Worm (Caenorhabditis elegans) whole organism, L4 larva: ENCODE measurements around the gene cnc-7.
A peak's percentile ranks its signal among the peaks of the same experiment; 100 is the strongest.

Experiments
- D1046.2 ChIP-seq: fragments of 200-800 bp; sonication (Bioruptor generic); IDR thresholded peaks from 2 replicates; pipeline ENCODE4 v1.3.6; 2022; ENCODE audit warnings: missing genetic modification characterization, missing compliant biosample characterization
- F10B5.3 ChIP-seq: sonication (generic microtip); optimal IDR thresholded peaks from 2 replicates; lab custom pipeline; 2016; ENCODE audit warnings: mild to moderate bottlenecking, missing genetic modification characterization, missing compliant biosample characterization
- F26F4.8 ChIP-seq: fragments of 200-800 bp; sonication (Bioruptor generic); conservative IDR thresholded peaks from 2 replicates; pipeline ENCODE4 v1.3.6; 2022; ENCODE audit warnings: missing genetic modification characterization, missing compliant biosample characterization
- F44E2.7 ChIP-seq: fragments of 200-800 bp; sonication (Bioruptor generic); IDR thresholded peaks from 2 replicates; pipeline ENCODE4 v2.1.2; 2022; ENCODE audit warnings: missing genetic modification characterization, missing compliant biosample characterization
- F49E8.2 ChIP-seq: sonication (generic microtip); optimal IDR thresholded peaks from 2 replicates; lab custom pipeline; 2016; ENCODE audit warnings: missing compliant biosample characterization, mild to moderate bottlenecking, missing genetic modification characterization, borderline replicate concordance
- T20F7.1 ChIP-seq: fragments of 200-800 bp; sonication (Bioruptor generic); optimal IDR thresholded peaks from 2 replicates; lab custom pipeline; 2018; ENCODE audit warnings: mild to moderate bottlenecking, missing genetic modification characterization, missing compliant biosample characterization
- T26A8.4 ChIP-seq: fragments of 200-800 bp; sonication (Bioruptor generic); IDR thresholded peaks from 2 replicates; pipeline ENCODE4 v1.3.6; 2022; ENCODE audit warnings: missing genetic modification characterization, missing compliant biosample characterization
- Y105C5A.15 ChIP-seq: fragments of 200-800 bp; sonication (Bioruptor generic); IDR thresholded peaks from 2 replicates; pipeline ENCODE4 v1.3.6; 2022; ENCODE audit warnings: missing genetic modification characterization, missing compliant biosample characterization
- Y5F2A.4 ChIP-seq: fragments of 200-800 bp; sonication (Bioruptor generic); optimal IDR thresholded peaks from 2 replicates; lab custom pipeline; 2018; ENCODE audit warnings: mild to moderate bottlenecking, missing genetic modification characterization, missing compliant biosample characterization
- Y75B8A.6 ChIP-seq: fragments of 200-800 bp; sonication (Bioruptor generic); IDR thresholded peaks from 2 replicates; pipeline ENCODE4 v1.3.6; 2022; ENCODE audit warnings: missing genetic modification reagents, missing genetic modification characterization, missing compliant biosample characterization
- aha-1 ChIP-seq: fragments of 150-350 bp; peaks from one replicate; lab custom pipeline; 2014; ENCODE audit warnings: missing biosample characterization, missing genetic modification characterization
- ama-1 ChIP-seq: fragments of 150-350 bp; optimal IDR thresholded peaks from 2 replicates; lab custom pipeline; 2014; ENCODE audit warnings: inconsistent platforms, mixed read lengths
- ceh-20 ChIP-seq: fragments of 200-800 bp; sonication (Bioruptor generic); IDR thresholded peaks from 2 replicates; pipeline ENCODE4 v1.3.6; 2022; ENCODE audit warnings: missing genetic modification reagents, missing genetic modification characterization, missing compliant biosample characterization
- ceh-32 ChIP-seq: sonication (generic microtip); optimal IDR thresholded peaks from 2 replicates; lab custom pipeline; 2016; ENCODE audit warnings: mild to moderate bottlenecking, missing genetic modification characterization, missing compliant biosample characterization; ENCODE audit not compliant: poor library complexity
- ceh-44 ChIP-seq: fragments of 200-800 bp; sonication (Bioruptor generic); IDR thresholded peaks from 2 replicates; pipeline ENCODE4 v1.3.6; 2022; ENCODE audit warnings: missing genetic modification reagents, missing genetic modification characterization, missing compliant biosample characterization
- ceh-82 ChIP-seq: sonication (generic microtip); optimal IDR thresholded peaks from 2 replicates; lab custom pipeline; 2017; ENCODE audit warnings: missing biosample characterization, missing genetic modification characterization
- ces-1 ChIP-seq: fragments of 150-350 bp; sonication (generic microtip); optimal IDR thresholded peaks from 4 replicates; lab custom pipeline; 2014; ENCODE audit warnings: missing biosample characterization, missing genetic modification reagents, missing genetic modification characterization
- daf-12 ChIP-seq: fragments of 150-350 bp; optimal IDR thresholded peaks from 2 replicates; lab custom pipeline; 2014; ENCODE audit warnings: missing biosample characterization, missing genetic modification reagents, missing genetic modification characterization
- daf-8 ChIP-seq: fragments of 200-800 bp; sonication (Bioruptor generic); IDR thresholded peaks from 2 replicates; pipeline ENCODE4 v1.3.6; 2022; ENCODE audit warnings: missing genetic modification characterization, missing compliant biosample characterization
- dmd-6 ChIP-seq: fragments of 200-800 bp; sonication (Bioruptor generic); IDR thresholded peaks from 2 replicates; pipeline ENCODE4 v1.3.6; 2022; ENCODE audit warnings: missing genetic modification reagents, missing genetic modification characterization, missing compliant biosample characterization
- dmd-8 ChIP-seq: fragments of 200-800 bp; sonication (Bioruptor generic); IDR thresholded peaks from 2 replicates; pipeline ENCODE4 v1.3.6; 2022; ENCODE audit warnings: missing genetic modification characterization, missing compliant biosample characterization
- fkh-10 ChIP-seq: fragments of 150-350 bp; optimal IDR thresholded peaks from 2 replicates; lab custom pipeline; 2014; ENCODE audit warnings: missing biosample characterization, missing genetic modification reagents, missing genetic modification characterization
- fos-1 ChIP-seq: fragments of 150-350 bp; optimal IDR thresholded peaks from 2 replicates; lab custom pipeline; 2014; ENCODE audit warnings: missing biosample characterization, missing genetic modification characterization
- gei-8 ChIP-seq: fragments of 200-800 bp; sonication (Bioruptor generic); optimal IDR thresholded peaks from 2 replicates; lab custom pipeline; 2018; ENCODE audit warnings: mild to moderate bottlenecking, missing genetic modification characterization, missing compliant biosample characterization
- hlh-11 ChIP-seq: fragments of 200-800 bp; sonication (Bioruptor generic); optimal IDR thresholded peaks from 2 replicates; lab custom pipeline; 2018; ENCODE audit warnings: mild to moderate bottlenecking, missing genetic modification characterization, missing compliant biosample characterization
- hmg-1.1 ChIP-seq: fragments of 200-800 bp; sonication (Bioruptor generic); IDR thresholded peaks from 2 replicates; pipeline ENCODE4 v1.3.6; 2022; ENCODE audit warnings: missing genetic modification reagents, missing genetic modification characterization, missing compliant biosample characterization
- jun-1 ChIP-seq: fragments of 150-350 bp; optimal IDR thresholded peaks from 2 replicates; lab custom pipeline; 2014; ENCODE audit warnings: missing biosample characterization, missing genetic modification reagents, missing genetic modification characterization
- lim-7 ChIP-seq: fragments of 200-800 bp; sonication (Bioruptor generic); IDR thresholded peaks from 2 replicates; pipeline ENCODE4 v1.3.6; 2022; ENCODE audit warnings: missing genetic modification characterization, missing compliant biosample characterization
- lin-1 ChIP-seq: fragments of 200-800 bp; sonication (Bioruptor generic); IDR thresholded peaks from 2 replicates; pipeline ENCODE4 v1.3.6; 2022; ENCODE audit warnings: missing genetic modification reagents, missing genetic modification characterization, missing compliant biosample characterization
- lin-13 ChIP-seq: fragments of 150-350 bp; optimal IDR thresholded peaks from 2 replicates; lab custom pipeline; 2014; ENCODE audit warnings: missing biosample characterization, missing genetic modification reagents, missing genetic modification characterization
- lin-29 ChIP-seq: fragments of 200-800 bp; sonication (Bioruptor generic); IDR thresholded peaks from 2 replicates; pipeline ENCODE4 v1.3.6; 2022; ENCODE audit warnings: missing genetic modification reagents, missing genetic modification characterization, missing compliant biosample characterization
- lir-3 ChIP-seq: sonication (generic microtip); optimal IDR thresholded peaks from 2 replicates; lab custom pipeline; 2016; ENCODE audit warnings: mild to moderate bottlenecking, missing genetic modification characterization, missing compliant biosample characterization
- mdl-1 ChIP-seq, 2 experiments: fragments of 150-350 bp in 1 of 2; sonication (generic microtip) in 1 of 2; optimal IDR thresholded peaks; 2 replicates each; lab custom pipeline; 2014 to 2017; ENCODE audit warnings: missing biosample characterization in 2 of 2, missing genetic modification characterization in 2 of 2
- mdt-29 ChIP-seq: fragments of 200-800 bp; sonication (Bioruptor generic); IDR thresholded peaks from 2 replicates; pipeline ENCODE4 v1.3.6; 2022; ENCODE audit warnings: missing genetic modification reagents, missing genetic modification characterization, missing compliant biosample characterization
- mep-1 ChIP-seq: fragments of 150-350 bp; sonication (generic microtip); optimal IDR thresholded peaks from 3 replicates; lab custom pipeline; 2014; ENCODE audit warnings: missing biosample characterization, missing genetic modification characterization
- mxl-2 ChIP-seq: fragments of 200-800 bp; sonication (Bioruptor generic); conservative IDR thresholded peaks from 2 replicates; pipeline ENCODE4 v1.3.6; 2022; ENCODE audit warnings: missing genetic modification reagents, missing genetic modification characterization, missing compliant biosample characterization
- mxl-3 ChIP-seq: fragments of 200-800 bp; sonication (Bioruptor generic); optimal IDR thresholded peaks from 2 replicates; lab custom pipeline; 2018; ENCODE audit warnings: mild to moderate bottlenecking, missing genetic modification characterization, missing compliant biosample characterization
- nhr-102 ChIP-seq: sonication (generic microtip); optimal IDR thresholded peaks from 2 replicates; lab custom pipeline; 2016; ENCODE audit warnings: mild to moderate bottlenecking, missing genetic modification characterization, moderate library complexity, missing compliant biosample characterization
- nhr-28 ChIP-seq: fragments of 150-350 bp; optimal IDR thresholded peaks from 2 replicates; lab custom pipeline; 2014; ENCODE audit warnings: missing biosample characterization, missing genetic modification characterization
- nhr-42 ChIP-seq: fragments of 200-800 bp; sonication (Bioruptor generic); IDR thresholded peaks from 2 replicates; pipeline ENCODE4 v1.3.6; 2022; ENCODE audit warnings: missing genetic modification characterization, missing compliant biosample characterization
- nhr-6 ChIP-seq: fragments of 150-350 bp; optimal IDR thresholded peaks from 2 replicates; lab custom pipeline; 2014; ENCODE audit warnings: missing biosample characterization, missing genetic modification characterization
- nhr-76 ChIP-seq: fragments of 150-350 bp; optimal IDR thresholded peaks from 2 replicates; lab custom pipeline; 2014; ENCODE audit warnings: missing biosample characterization, missing genetic modification characterization
- nhr-77 ChIP-seq: fragments of 150-350 bp; optimal IDR thresholded peaks from 2 replicates; lab custom pipeline; 2014; ENCODE audit warnings: missing biosample characterization, missing genetic modification characterization
- php-3 ChIP-seq: fragments of 200-800 bp; sonication (Bioruptor generic); IDR thresholded peaks from 2 replicates; pipeline ENCODE4 v1.3.6; 2022; ENCODE audit warnings: missing genetic modification reagents, missing genetic modification characterization, missing compliant biosample characterization
- sdz-12 ChIP-seq: fragments of 200-800 bp; sonication (Bioruptor generic); optimal IDR thresholded peaks from 2 replicates; lab custom pipeline; 2018; ENCODE audit warnings: mild to moderate bottlenecking, missing genetic modification characterization, missing compliant biosample characterization
- snpc-1.2 ChIP-seq: fragments of 200-800 bp; sonication (Bioruptor generic); IDR thresholded peaks from 2 replicates; pipeline ENCODE4 v1.3.6; 2022; ENCODE audit warnings: missing genetic modification reagents, missing genetic modification characterization, missing compliant biosample characterization
- snpc-4 ChIP-seq: fragments of 150-350 bp; optimal IDR thresholded peaks from 2 replicates; lab custom pipeline; 2014; ENCODE audit warnings: missing biosample characterization, missing genetic modification characterization
- spr-3 ChIP-seq: fragments of 200-800 bp; sonication (Bioruptor generic); optimal IDR thresholded peaks from 2 replicates; lab custom pipeline; 2018; ENCODE audit warnings: mild to moderate bottlenecking, missing genetic modification characterization, missing compliant biosample characterization
- tag-97 ChIP-seq: fragments of 200-800 bp; sonication (Bioruptor generic); IDR thresholded peaks from 2 replicates; pipeline ENCODE4 v1.3.6; 2022; ENCODE audit warnings: missing genetic modification characterization, missing compliant biosample characterization
- unc-39 ChIP-seq: sonication (generic microtip); optimal IDR thresholded peaks from 2 replicates; lab custom pipeline; 2017; ENCODE audit warnings: missing biosample characterization, missing genetic modification characterization
- zfp-3 ChIP-seq: fragments of 200-800 bp; sonication (Bioruptor generic); conservative IDR thresholded peaks from 2 replicates; pipeline ENCODE4 v1.3.6; 2022; ENCODE audit warnings: missing genetic modification reagents, missing genetic modification characterization, missing compliant biosample characterization
- zip-11 ChIP-seq: fragments of 200-800 bp; sonication (Bioruptor generic); IDR thresholded peaks from 2 replicates; pipeline ENCODE4 v1.3.6; 2022; ENCODE audit warnings: missing genetic modification characterization, missing compliant biosample characterization
- zip-2 ChIP-seq: fragments of 150-350 bp; optimal IDR thresholded peaks from 2 replicates; lab custom pipeline; 2014; ENCODE audit warnings: missing biosample characterization, missing genetic modification characterization
- ztf-7 ChIP-seq: fragments of 150-350 bp; optimal IDR thresholded peaks from 2 replicates; lab custom pipeline; 2014; ENCODE audit warnings: missing biosample characterization, missing genetic modification characterization

cnc-7 gene

DNA sequence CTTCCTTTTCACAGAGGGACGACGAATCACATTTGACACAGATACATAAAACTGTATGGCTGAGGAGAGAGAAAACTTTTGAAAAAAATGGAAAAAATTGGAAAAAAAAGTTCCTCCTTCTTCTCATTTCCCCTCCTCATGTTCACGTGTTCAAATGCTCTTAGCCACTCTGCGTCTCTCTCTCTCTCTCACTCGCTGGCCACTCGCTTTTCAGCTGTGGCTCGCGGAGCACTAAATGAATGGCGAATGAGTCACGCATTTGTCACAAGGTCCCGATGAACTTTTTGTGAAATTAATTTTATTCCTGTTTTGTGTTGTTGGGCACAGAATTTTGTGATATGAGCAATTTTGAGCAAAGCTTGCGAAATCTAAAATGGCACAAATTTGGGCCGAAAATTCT lies 23.9 kb downstream of the cnc-7 start (continued):
- TF ChIP-seq lin-1 (GFP tag; lab: Robert Waterston, UW) (no peak), D1046.2 (GFP tag; lab: Robert Waterston, UW) (no peak), Y75B8A.6 (GFP tag; lab: Robert Waterston, UW) (no peak), mdl-1 (tag; optimal IDR thresholded peaks at IDR 0.05; lab: Kevin White, UChicago) (peak; percentile 70 to 88), mxl-2 (no peak), zfp-3 (no peak), T26A8.4 (no peak), F10B5.3 (tag; lab: Kevin White, UChicago) (no peak), dmd-6 (GFP tag; lab: Robert Waterston, UW) (peak; percentile 48), lim-7 (GFP tag; lab: Robert Waterston, UW) (no peak), tag-97 (no peak), ceh-44 (no peak), ceh-20 (GFP tag; lab: Robert Waterston, UW) (no peak), jun-1 (tag; lab: Kevin White, UChicago) (no peak), daf-12 (tag; lab: Kevin White, UChicago) (no peak), spr-3 (GFP tag; lab: Kevin White, UChicago) (no peak), snpc-1.2 (GFP tag; lab: Robert Waterston, UW) (no peak), mep-1 (tag; lab: Kevin White, UChicago) (peak; percentile 65), aha-1 (tag; lab: Kevin White, UChicago) (peak; percentile 44), mxl-3 (peak; percentile 10), F26F4.8 (GFP tag; lab: Robert Waterston, UW) (no peak), dmd-8 (GFP tag; lab: Robert Waterston, UW) (no peak), hmg-1.1 (no peak; the same call in 1 of the 2 replicates), Y5F2A.4 (GFP tag; lab: Kevin White, UChicago) (no peak), F44E2.7 (GFP tag; lab: Robert Waterston, UW) (no peak), snpc-4 (tag; lab: Kevin White, UChicago) (no peak), T20F7.1 (GFP tag; lab: Kevin White, UChicago) (no peak), zip-2 (no peak), zip-11 (GFP tag; lab: Robert Waterston, UW) (no peak), php-3 (GFP tag; lab: Robert Waterston, UW) (no peak), daf-8 (GFP tag; lab: Robert Waterston, UW) (no peak), lin-13 (GFP tag; lab: Kevin White, UChicago) (no peak), ceh-32 (no peak), lir-3 (tag; lab: Kevin White, UChicago) (no peak), nhr-6 (tag; lab: Kevin White, UChicago) (peak; percentile 62), nhr-77 (tag; lab: Kevin White, UChicago) (no peak), sdz-12 (no peak), hlh-11 (tag; lab: Kevin White, UChicago) (peak; percentile 88), nhr-42 (GFP tag; lab: Robert Waterston, UW) (no peak), F49E8.2 (tag; lab: Kevin White, UChicago) (no peak), fkh-10 (GFP tag; lab: Kevin White, UChicago) (peak; percentile 17), mdt-29 (GFP tag; lab: Robert Waterston, UW) (no peak), unc-39 (tag; lab: Kevin White, UChicago) (no peak), ces-1 (no peak), fos-1 (no peak), ceh-82 (no peak), gei-8 (GFP tag; lab: Kevin White, UChicago) (no peak), nhr-28 (tag; lab: Kevin White, UChicago) (no peak), ztf-7 (tag; lab: Kevin White, UChicago) (no peak), lin-29 (GFP tag; lab: Robert Waterston, UW) (no peak), ama-1 (lab: Kevin White, UChicago) (no peak), nhr-76 (tag; lab: Kevin White, UChicago) (no peak), Y105C5A.15 (no peak), nhr-102 (tag; lab: Kevin White, UChicago) (no peak)
